Fruit fly (Drosophila melanogaster) whole organism, embryonic: ENCODE measurements around the gene Tbc1d22.

Source experiments
- CG10209 ChIP-seq: fragments of 200-800 bp; sonication (Bioruptor generic); optimal IDR thresholded peaks from 3 replicates; lab custom pipeline; 2017; ENCODE audit warnings: missing biosample characterization, mild to moderate bottlenecking, missing genetic modification characterization, missing genetic modification reagents
- CG10274 ChIP-seq: fragments of 200-800 bp; sonication (Bioruptor generic); optimal IDR thresholded peaks from 3 replicates; lab custom pipeline; 2017; ENCODE audit warnings: missing biosample characterization, mild to moderate bottlenecking, missing genetic modification characterization
- CG11093 ChIP-seq: fragments of 200-800 bp; sonication (Bioruptor generic); IDR thresholded peaks from 3 replicates; pipeline ENCODE4 v1.3.6; 2022; ENCODE audit warnings: missing biosample characterization, missing genetic modification characterization
- CG11398 ChIP-seq: fragments of 200-800 bp; sonication (Bioruptor generic); optimal IDR thresholded peaks from 2 replicates; lab custom pipeline; 2016; ENCODE audit warnings: missing biosample characterization, missing genetic modification characterization
- CG11560 ChIP-seq: fragments of 200-800 bp; sonication (Bioruptor generic); IDR thresholded peaks from 3 replicates; pipeline ENCODE4 v1.3.6; 2022; ENCODE audit warnings: missing biosample characterization, missing genetic modification characterization
- CG12219 ChIP-seq: fragments of 200-800 bp; sonication (Bioruptor generic); optimal IDR thresholded peaks from 3 replicates; lab custom pipeline; 2018; ENCODE audit warnings: missing biosample characterization, mild to moderate bottlenecking, missing genetic modification characterization
- CG12659 ChIP-seq: fragments of 200-800 bp; sonication (Bioruptor generic); optimal IDR thresholded peaks from 3 replicates; lab custom pipeline; 2017; ENCODE audit warnings: mild to moderate bottlenecking, missing biosample characterization, missing genetic modification reagents, missing genetic modification characterization
- CG15269 ChIP-seq: fragments of 200-800 bp; sonication (Bioruptor generic); optimal IDR thresholded peaks from 2 replicates; lab custom pipeline; 2018; ENCODE audit warnings: missing biosample characterization, mild to moderate bottlenecking, missing genetic modification characterization, moderate library complexity
- CG16779 ChIP-seq: fragments of 200-800 bp; sonication (Bioruptor generic); IDR thresholded peaks from 2 replicates; pipeline ENCODE4 v1.3.6; 2022; ENCODE audit warnings: missing biosample characterization, missing genetic modification characterization
- CG16813 ChIP-seq: fragments of 200-800 bp; sonication (Bioruptor generic); IDR thresholded peaks from 3 replicates; pipeline ENCODE4 v1.3.6; 2022; ENCODE audit warnings: missing biosample characterization, missing genetic modification characterization; ENCODE audit not compliant: partially characterized antibody
- CG17385 ChIP-seq: fragments of 200-800 bp; sonication (Bioruptor generic); optimal IDR thresholded peaks from 3 replicates; lab custom pipeline; 2018; ENCODE audit warnings: missing biosample characterization, mild to moderate bottlenecking, missing genetic modification characterization
- CG3726 ChIP-seq: fragments of 200-800 bp; sonication (Bioruptor generic); IDR thresholded peaks from 3 replicates; pipeline ENCODE4, ENCODE4 v1.3.6; 2022; ENCODE audit warnings: missing biosample characterization, missing genetic modification characterization
- CG3995 ChIP-seq: fragments of 200-800 bp; sonication (Bioruptor generic); optimal IDR thresholded peaks from 3 replicates; lab custom pipeline; 2016; ENCODE audit warnings: missing biosample characterization, missing genetic modification characterization
- CG42726 ChIP-seq: fragments of 200-800 bp; sonication (Bioruptor generic); IDR thresholded peaks from 2 replicates; pipeline ENCODE4 v1.3.6; 2022; ENCODE audit warnings: missing biosample characterization, missing genetic modification characterization; ENCODE audit not compliant: partially characterized antibody
- CG5953 ChIP-seq: fragments of 200-800 bp; sonication (Bioruptor generic); IDR thresholded peaks from 2 replicates; pipeline ENCODE4 v1.3.6; 2022; ENCODE audit warnings: missing biosample characterization, missing genetic modification characterization
- CG7271 ChIP-seq: fragments of 200-800 bp; sonication (Bioruptor generic); optimal IDR thresholded peaks from 2 replicates; lab custom pipeline; 2018; ENCODE audit warnings: missing biosample characterization, mild to moderate bottlenecking, missing genetic modification characterization, moderate library complexity
- CG8359 ChIP-seq: fragments of 200-800 bp; sonication (Bioruptor generic); optimal IDR thresholded peaks from 2 replicates; lab custom pipeline; 2017; ENCODE audit warnings: missing biosample characterization, mild to moderate bottlenecking, missing genetic modification characterization, borderline replicate concordance
- CG9215 ChIP-seq: fragments of 200-800 bp; sonication (Bioruptor generic); IDR thresholded peaks from 2 replicates; pipeline ENCODE4 v1.3.6; 2022; ENCODE audit warnings: missing biosample characterization, missing genetic modification characterization
- CHES-1-like ChIP-seq: fragments of 200-800 bp; sonication (Bioruptor generic); optimal IDR thresholded peaks from 2 replicates; lab custom pipeline; 2016; ENCODE audit warnings: missing biosample characterization, missing genetic modification characterization
- D19B ChIP-seq: fragments of 200-800 bp; sonication (Bioruptor generic); optimal IDR thresholded peaks from 2 replicates; lab custom pipeline; 2017; ENCODE audit warnings: missing biosample characterization, mild to moderate bottlenecking, missing genetic modification characterization
- Dll ChIP-seq: fragments of 200-800 bp; sonication (Bioruptor generic); IDR thresholded peaks from 4 replicates; pipeline ENCODE4 v1.3.6; 2022; ENCODE audit warnings: missing biosample characterization, missing genetic modification characterization; ENCODE audit not compliant: partially characterized antibody
- E2f2 ChIP-seq: fragments of 200-800 bp; sonication (Bioruptor generic); IDR thresholded peaks from 2 replicates; pipeline ENCODE4 v1.3.6; 2022; ENCODE audit warnings: missing biosample characterization, missing genetic modification characterization
- Ets65A ChIP-seq: fragments of 200-800 bp; sonication (Bioruptor generic); peaks from one replicate; lab custom pipeline; 2016; ENCODE audit warnings: missing biosample characterization, missing genetic modification characterization
- Fer1 ChIP-seq: fragments of 200-800 bp; sonication (Bioruptor generic); optimal IDR thresholded peaks from 2 replicates; lab custom pipeline; 2017; ENCODE audit warnings: missing biosample characterization, mild to moderate bottlenecking, missing genetic modification characterization
- Fer2 ChIP-seq: fragments of 200-800 bp; sonication (Bioruptor generic); optimal IDR thresholded peaks from 2 replicates; lab custom pipeline; 2018; ENCODE audit warnings: missing biosample characterization, mild to moderate bottlenecking, missing genetic modification characterization, moderate library complexity
- Gug ChIP-seq: fragments of 200-800 bp; sonication (Bioruptor generic); IDR thresholded peaks from 4 replicates; pipeline ENCODE4 v1.3.6; 2022; ENCODE audit warnings: missing biosample characterization, missing genetic modification characterization
- HLH3B ChIP-seq: fragments of 200-800 bp; sonication (Bioruptor generic); IDR thresholded peaks from 2 replicates; pipeline ENCODE4 v1.3.6; 2022; ENCODE audit warnings: missing biosample characterization, missing genetic modification characterization
- HLH4C ChIP-seq: fragments of 200-800 bp; sonication (Bioruptor generic); IDR thresholded peaks from 3 replicates; pipeline ENCODE4 v1.3.6; 2022; ENCODE audit warnings: missing biosample characterization, missing genetic modification characterization; ENCODE audit not compliant: partially characterized antibody
- Hsf ChIP-seq: fragments of 200-800 bp; sonication (Bioruptor generic); optimal IDR thresholded peaks from 3 replicates; lab custom pipeline; 2016; ENCODE audit warnings: missing biosample characterization, missing genetic modification characterization
- Lim3 ChIP-seq: fragments of 200-800 bp; sonication (Bioruptor generic); IDR thresholded peaks from 2 replicates; pipeline ENCODE4 v1.3.6; 2022; ENCODE audit warnings: missing biosample characterization, missing genetic modification characterization
- Nf-YC ChIP-seq: fragments of 200-800 bp; optimal IDR thresholded peaks from 3 replicates; lab custom pipeline; 2019; ENCODE audit warnings: missing biosample characterization, mild to moderate bottlenecking, missing genetic modification characterization, moderate library complexity
- Oaz ChIP-seq: fragments of 200-800 bp; sonication (Bioruptor generic); IDR thresholded peaks from 2 replicates; pipeline ENCODE4 v1.3.6; 2022; ENCODE audit warnings: missing biosample characterization, missing genetic modification characterization
- Trl ChIP-seq, 3 experiments: fragments of >200 bp in 2 of 3; fragments of 200-800 bp in 1 of 3; sonication (Bioruptor generic) in 1 of 3; optimal IDR thresholded peaks; 2 replicates in 1 of 3; 3 replicates in 2 of 3; lab custom pipeline; 2016 to 2017; ENCODE audit warnings: missing biosample characterization in 1 of 3, missing genetic modification characterization in 1 of 3
- btn ChIP-seq: fragments of 200-800 bp; sonication (Bioruptor generic); optimal IDR thresholded peaks from 2 replicates; lab custom pipeline; 2016; ENCODE audit warnings: missing biosample characterization, missing genetic modification characterization
- cad ChIP-seq: fragments of >200 bp; optimal IDR thresholded peaks from 2 replicates; lab custom pipeline; 2017; ENCODE audit warnings: missing biosample characterization, missing genetic modification characterization
- corto ChIP-seq: fragments of 200-800 bp; sonication (Bioruptor generic); optimal IDR thresholded peaks from 2 replicates; lab custom pipeline; 2016; ENCODE audit warnings: missing biosample characterization, mild to moderate bottlenecking, missing genetic modification characterization, moderate library complexity
- dan ChIP-seq: fragments of 200-800 bp; sonication (Bioruptor generic); IDR thresholded peaks from 2 replicates; pipeline ENCODE4 v1.3.6; 2022; ENCODE audit warnings: missing biosample characterization, missing genetic modification characterization
- dmrt99B ChIP-seq: fragments of 200-800 bp; sonication (Bioruptor generic); optimal IDR thresholded peaks from 2 replicates; lab custom pipeline; 2018; ENCODE audit warnings: missing biosample characterization, mild to moderate bottlenecking, missing genetic modification characterization, moderate library complexity
- dpn ChIP-seq, 2 experiments: fragments of 200-800 bp; sonication (Bioruptor generic); optimal IDR thresholded peaks; 3 replicates each; lab custom pipeline; 2016; ENCODE audit warnings: missing biosample characterization in 2 of 2, missing genetic modification characterization in 2 of 2
- fd102C ChIP-seq: fragments of 200-800 bp; sonication (Bioruptor generic); optimal IDR thresholded peaks from 2 replicates; lab custom pipeline; 2018; ENCODE audit warnings: missing biosample characterization, mild to moderate bottlenecking, missing genetic modification characterization, moderate library complexity
- gt ChIP-seq: fragments of 200-800 bp; sonication (Bioruptor generic); IDR thresholded peaks from 2 replicates; pipeline ENCODE4 v1.3.6; 2022; ENCODE audit warnings: missing biosample characterization, missing genetic modification characterization
- ham ChIP-seq: fragments of 200-800 bp; sonication (Bioruptor generic); IDR thresholded peaks from 2 replicates; pipeline ENCODE4 v1.3.6; 2022; ENCODE audit warnings: missing biosample characterization, missing genetic modification characterization
- insv ChIP-seq, 2 experiments: fragments of 200-800 bp; sonication (Bioruptor generic); optimal IDR thresholded peaks; 3 replicates each; lab custom pipeline; 2016 to 2018; ENCODE audit warnings: missing biosample characterization in 2 of 2, missing genetic modification characterization in 2 of 2
- lab ChIP-seq: fragments of 200-800 bp; sonication (Bioruptor generic); optimal IDR thresholded peaks from 3 replicates; lab custom pipeline; 2017; ENCODE audit warnings: missing biosample characterization, missing genetic modification characterization, mild to moderate bottlenecking, moderate library complexity, missing genetic modification reagents
- nau ChIP-seq: fragments of 200-800 bp; sonication (Bioruptor generic); optimal IDR thresholded peaks from 3 replicates; lab custom pipeline; 2017; ENCODE audit warnings: missing biosample characterization, mild to moderate bottlenecking, missing genetic modification characterization, missing genetic modification reagents
- nerfin-1 ChIP-seq: fragments of 200-800 bp; sonication (Bioruptor generic); optimal IDR thresholded peaks from 3 replicates; lab custom pipeline; 2019; ENCODE audit warnings: missing biosample characterization, mild to moderate bottlenecking, missing genetic modification characterization, moderate library complexity
- nmo ChIP-seq: fragments of 200-800 bp; sonication (Bioruptor generic); optimal IDR thresholded peaks from 2 replicates; lab custom pipeline; 2018; ENCODE audit warnings: missing biosample characterization, mild to moderate bottlenecking, missing genetic modification characterization, moderate library complexity
- pnt ChIP-seq: fragments of 200-800 bp; sonication (Bioruptor generic); optimal IDR thresholded peaks from 3 replicates; lab custom pipeline; 2016; ENCODE audit warnings: missing biosample characterization, missing genetic modification characterization
- tin ChIP-seq: fragments of 200-800 bp; sonication (Bioruptor generic); optimal IDR thresholded peaks from 3 replicates; lab custom pipeline; 2016; ENCODE audit warnings: missing biosample characterization, missing genetic modification characterization

Tbc1d22 gene

DNA sequence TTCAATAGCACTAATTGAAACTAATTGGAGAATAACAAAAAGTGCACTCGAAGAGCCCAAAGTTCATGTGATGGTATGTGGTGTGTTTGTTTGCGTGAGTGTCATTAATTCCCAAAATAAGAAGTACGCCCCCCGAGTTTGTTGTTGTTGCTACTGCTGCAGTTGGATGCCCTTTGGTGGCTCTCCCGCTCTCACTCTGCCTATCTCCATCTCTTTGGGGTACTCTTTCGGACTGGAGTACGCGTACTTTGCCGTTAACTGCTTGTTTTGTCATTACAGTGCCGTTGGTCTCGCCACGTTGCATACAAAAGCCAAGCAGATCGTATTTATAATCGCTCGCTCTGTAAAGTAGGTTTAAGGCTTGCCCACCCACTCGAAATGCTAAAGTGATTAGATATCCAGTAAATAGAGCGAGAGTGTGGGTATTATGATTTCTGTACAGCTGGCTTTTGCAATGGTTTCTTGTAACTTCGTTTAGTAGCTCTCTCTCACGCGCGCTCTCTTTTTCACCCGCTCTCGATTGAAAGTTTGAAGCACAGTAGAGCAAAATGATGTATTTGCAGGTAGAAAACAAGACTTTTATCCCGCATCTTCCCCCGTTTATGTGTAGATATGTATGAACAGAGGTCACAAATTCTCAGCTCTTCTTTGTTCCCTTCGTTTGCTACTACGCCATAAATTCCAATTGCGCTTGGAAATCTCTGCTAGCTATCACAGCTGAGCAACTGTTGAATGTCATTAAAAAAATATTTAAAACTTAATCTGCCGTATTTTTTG, 10.2 kb downstream of the Tbc1d22 start (continued):
- TF ChIP-seq Trl (optimal IDR thresholded peaks at IDR 0.05; lab: Kevin White, UChicago) (peak; percentile 75), Trl (GFP tag; optimal IDR thresholded peaks at IDR 0.05; lab: Kevin White, UChicago) (no peak), CG8359 (no peak), corto (peak; percentile 71), HLH3B (no peak), nerfin-1 (peak; percentile 64), dpn (GFP tag; optimal IDR thresholded peaks at IDR 0.05; lab: Kevin White, UChicago) (peak in 1 of 2 experiments; percentile 25), Oaz (GFP tag; lab: Robert Waterston, UW) (no peak), CG16813 (GFP tag; lab: Robert Waterston, UW) (no peak), D19B (GFP tag; lab: Kevin White, UChicago) (no peak), Nf-YC (tag; lab: Kevin White, UChicago) (no peak), dan (GFP tag; lab: Robert Waterston, UW) (no peak), insv (GFP tag; optimal IDR thresholded peaks at IDR 0.05; lab: Kevin White, UChicago) (no peak), HLH4C (0 out of 3 replicates have a peak, but pooled peaks have one; percentile 23), cad (no peak), nmo (GFP tag; lab: Kevin White, UChicago) (peak; percentile 31), Ets65A (GFP tag; lab: Kevin White, UChicago) (peak; percentile 93), nau (peak; percentile 16), CG10209 (GFP tag; lab: Kevin White, UChicago) (peak; percentile 13), CG10274 (GFP tag; lab: Kevin White, UChicago) (peak; percentile 11), CG11093 (no peak), CHES-1-like (GFP tag; lab: Kevin White, UChicago) (no peak), CG12659 (GFP tag; lab: Kevin White, UChicago) (peak; percentile 45), gt (GFP tag; lab: Robert Waterston, UW) (no peak), CG3726 (GFP tag; lab: Robert Waterston, UW) (no peak), Lim3 (no peak), CG16779 (no peak), E2f2 (GFP tag; lab: Robert Waterston, UW) (no peak; the same call in 1 of the 2 replicates), tin (GFP tag; lab: Kevin White, UChicago) (peak; percentile 22), CG7271 (tag; lab: Kevin White, UChicago) (no peak), CG11398 (GFP tag; lab: Kevin White, UChicago) (no peak), btn (GFP tag; lab: Kevin White, UChicago) (peak; percentile 7), ham (no peak), CG3995 (no peak), lab (GFP tag; lab: Kevin White, UChicago) (peak; percentile 53), dmrt99B (tag; lab: Kevin White, UChicago) (peak; percentile 68), CG5953 (no peak), CG9215 (GFP tag; lab: Robert Waterston, UW) (no peak), Dll (GFP tag; lab: Robert Waterston, UW) (no peak), CG17385 (peak; percentile 57), CG11560 (tag; lab: Robert Waterston, UW) (no peak), fd102C (GFP tag; lab: Kevin White, UChicago) (no peak), Gug (GFP tag; lab: Robert Waterston, UW) (no peak), Hsf (GFP tag; lab: Kevin White, UChicago) (peak; percentile 20), pnt (GFP tag; lab: Kevin White, UChicago) (no peak), CG15269 (tag; lab: Kevin White, UChicago) (peak; percentile 60), CG42726 (GFP tag; lab: Robert Waterston, UW) (0 out of 2 replicates have a peak, but pooled peaks have one; percentile 24), Fer2 (tag; lab: Kevin White, UChicago) (no peak), CG12219 (GFP tag; lab: Kevin White, UChicago) (peak; percentile 58), Fer1 (GFP tag; lab: Kevin White, UChicago) (peak; percentile 37)
